Worm (Caenorhabditis elegans) whole organism, young adult: ENCODE data around the gene hst-3.2.

Source experiments
- mcd-1 ChIP-seq: fragments of 200-800 bp; sonication (Bioruptor generic); IDR thresholded peaks from 2 replicates; pipeline ENCODE4 v1.3.6; 2022; ENCODE audit warnings: missing genetic modification reagents, missing genetic modification characterization, missing compliant biosample characterization
- unc-130 ChIP-seq: sonication (generic microtip); optimal IDR thresholded peaks from 2 replicates; lab custom pipeline; 2016; ENCODE audit warnings: missing genetic modification reagents, missing genetic modification characterization, missing compliant biosample characterization

- no peak for TF ChIP-seq unc-130
- no peak for TF ChIP-seq mcd-1 (GFP tag; lab: Robert Waterston, UW)
These were observed 46.4 kb downstream of the hst-3.2 start for ce11 chrX:2877433-2877832.
